Fruit fly (Drosophila melanogaster) whole organism, embryonic: ENCODE data around the gene CG7483.

Experiments
- BEAF-32 ChIP-seq: fragments of 200-800 bp; sonication (Bioruptor generic); optimal IDR thresholded peaks from 3 replicates; lab custom pipeline; 2017; ENCODE audit warnings: missing biosample characterization, missing genetic modification characterization, mild to moderate bottlenecking, moderate library complexity, missing genetic modification reagents
- CG10654 ChIP-seq: fragments of 200-800 bp; sonication (Bioruptor generic); optimal IDR thresholded peaks from 2 replicates; lab custom pipeline; 2016; ENCODE audit warnings: missing biosample characterization, missing genetic modification characterization
- CG10979 ChIP-seq: fragments of 200-800 bp; sonication (Bioruptor generic); optimal IDR thresholded peaks from 2 replicates; lab custom pipeline; 2018; ENCODE audit warnings: missing biosample characterization, mild to moderate bottlenecking, missing genetic modification characterization, moderate library complexity
- CG12104 ChIP-seq: fragments of 200-800 bp; sonication (Bioruptor generic); optimal IDR thresholded peaks from 3 replicates; lab custom pipeline; 2016; ENCODE audit warnings: missing biosample characterization, missing genetic modification characterization
- CG13624 ChIP-seq: fragments of 200-800 bp; sonication (Bioruptor generic); optimal IDR thresholded peaks from 2 replicates; lab custom pipeline; 2016; ENCODE audit warnings: missing biosample characterization, missing genetic modification characterization
- CG15514 ChIP-seq: fragments of 200-800 bp; sonication (Bioruptor generic); optimal IDR thresholded peaks from 3 replicates; lab custom pipeline; 2017; ENCODE audit warnings: missing biosample characterization, missing genetic modification characterization, mild to moderate bottlenecking, moderate library complexity, missing genetic modification reagents
- CG31224 ChIP-seq: fragments of 200-800 bp; sonication (Bioruptor generic); IDR thresholded peaks from 2 replicates; pipeline ENCODE4 v1.3.6; 2022; ENCODE audit warnings: missing biosample characterization, missing genetic modification characterization
- CG3163 ChIP-seq: fragments of 200-800 bp; sonication (Bioruptor generic); optimal IDR thresholded peaks from 3 replicates; lab custom pipeline; 2016; ENCODE audit warnings: missing biosample characterization, missing genetic modification characterization
- CG3847 ChIP-seq: fragments of 200-800 bp; sonication (Bioruptor generic); IDR thresholded peaks from 2 replicates; pipeline ENCODE4 v1.3.6; 2022; ENCODE audit warnings: missing biosample characterization, missing genetic modification characterization
- CG4282 ChIP-seq: fragments of 200-800 bp; sonication (Bioruptor generic); optimal IDR thresholded peaks from 2 replicates; lab custom pipeline; 2016; ENCODE audit warnings: missing biosample characterization, missing genetic modification characterization
- CG4424 ChIP-seq: fragments of 200-800 bp; sonication (Bioruptor generic); optimal IDR thresholded peaks from 3 replicates; lab custom pipeline; 2016; ENCODE audit warnings: missing biosample characterization, missing genetic modification characterization
- CG4730 ChIP-seq: fragments of 200-800 bp; sonication (Bioruptor generic); IDR thresholded peaks from 2 replicates; pipeline ENCODE4 v1.3.6; 2022; ENCODE audit warnings: missing biosample characterization, missing genetic modification characterization
- CG4854 ChIP-seq: fragments of 200-800 bp; sonication (Bioruptor generic); optimal IDR thresholded peaks from 2 replicates; lab custom pipeline; 2016; ENCODE audit warnings: missing biosample characterization, missing genetic modification characterization, inconsistent platforms
- CG6683 ChIP-seq: fragments of 200-800 bp; sonication (Bioruptor generic); optimal IDR thresholded peaks from 2 replicates; lab custom pipeline; 2017; ENCODE audit warnings: missing biosample characterization, mild to moderate bottlenecking, missing genetic modification characterization, missing genetic modification reagents
- CG7357 ChIP-seq: fragments of 200-800 bp; sonication (Bioruptor generic); IDR thresholded peaks from 3 replicates; pipeline ENCODE4 v1.3.6; 2022; ENCODE audit warnings: missing biosample characterization, missing genetic modification characterization
- CG7786 ChIP-seq: fragments of 200-800 bp; sonication (Bioruptor generic); optimal IDR thresholded peaks from 2 replicates; lab custom pipeline; 2016; ENCODE audit warnings: missing biosample characterization, missing genetic modification characterization
- Dp ChIP-seq: fragments of 200-800 bp; sonication (Bioruptor generic); optimal IDR thresholded peaks from 2 replicates; lab custom pipeline; 2018; ENCODE audit warnings: missing biosample characterization, mild to moderate bottlenecking, missing genetic modification characterization, moderate library complexity
- Dref ChIP-seq: fragments of 200-800 bp; sonication (Bioruptor generic); IDR thresholded peaks from 2 replicates; pipeline ENCODE4 v1.3.6; 2022; ENCODE audit warnings: missing biosample characterization, missing genetic modification characterization
- Hey ChIP-seq: fragments of 200-800 bp; sonication (Bioruptor generic); optimal IDR thresholded peaks from 3 replicates; lab custom pipeline; 2018; ENCODE audit warnings: missing biosample characterization, mild to moderate bottlenecking, missing genetic modification characterization
- Hmr ChIP-seq: fragments of 200-800 bp; sonication (Bioruptor generic); optimal IDR thresholded peaks from 3 replicates; lab custom pipeline; 2017; ENCODE audit warnings: mild to moderate bottlenecking, missing biosample characterization, missing genetic modification reagents, missing genetic modification characterization
- Hr51 ChIP-seq, 2 experiments: fragments of 200-800 bp; sonication (Bioruptor generic); optimal IDR thresholded peaks; 2 replicates in 1 of 2; 3 replicates in 1 of 2; lab custom pipeline; 2016 to 2018; ENCODE audit warnings: missing biosample characterization in 2 of 2, missing genetic modification characterization in 2 of 2, mild to moderate bottlenecking in 1 of 2, moderate library complexity in 1 of 2
- Hr78 ChIP-seq, 2 experiments: fragments of 200-800 bp in 1 of 2; fragments of >200 bp in 1 of 2; sonication (Bioruptor generic) in 1 of 2; optimal IDR thresholded peaks; 2 replicates each; lab custom pipeline; 2017 to 2019; ENCODE audit warnings: missing biosample characterization in 2 of 2, missing genetic modification characterization in 2 of 2, mild to moderate bottlenecking in 1 of 2, moderate library complexity in 1 of 2
- Jarid2 ChIP-seq: fragments of 200-800 bp; sonication (Bioruptor generic); optimal IDR thresholded peaks from 3 replicates; lab custom pipeline; 2017; ENCODE audit warnings: mild to moderate bottlenecking, missing biosample characterization, missing genetic modification reagents, missing genetic modification characterization
- MESR4 ChIP-seq: fragments of 200-800 bp; sonication (Bioruptor generic); optimal IDR thresholded peaks from 2 replicates; lab custom pipeline; 2018; ENCODE audit warnings: missing biosample characterization, mild to moderate bottlenecking, missing genetic modification characterization, moderate library complexity
- NFAT ChIP-seq: fragments of 200-800 bp; sonication (Bioruptor generic); IDR thresholded peaks from 2 replicates; pipeline ENCODE4 v1.3.6; 2022; ENCODE audit warnings: missing biosample characterization, missing genetic modification characterization
- NK7.1 ChIP-seq: fragments of 200-800 bp; sonication (Bioruptor generic); optimal IDR thresholded peaks from 3 replicates; lab custom pipeline; 2016; ENCODE audit warnings: missing biosample characterization, missing genetic modification characterization
- Poxn ChIP-seq: fragments of 200-800 bp; sonication (Bioruptor generic); IDR thresholded peaks from 2 replicates; pipeline ENCODE4 v1.3.6; 2022; ENCODE audit warnings: missing biosample characterization, missing genetic modification characterization
- Ravus ChIP-seq: fragments of 200-800 bp; sonication (Bioruptor generic); IDR thresholded peaks from 2 replicates; pipeline ENCODE4 v1.3.6; 2022; ENCODE audit warnings: missing biosample characterization, missing genetic modification characterization
- Rx ChIP-seq: fragments of 200-800 bp; sonication (Bioruptor generic); IDR thresholded peaks from 2 replicates; pipeline ENCODE4 v1.3.6; 2022; ENCODE audit warnings: missing biosample characterization, missing genetic modification characterization
- Six4 ChIP-seq: fragments of 200-800 bp; sonication (Bioruptor generic); optimal IDR thresholded peaks from 2 replicates; lab custom pipeline; 2016; ENCODE audit warnings: missing biosample characterization, missing genetic modification characterization
- abd-A ChIP-seq: fragments of 200-800 bp; sonication (Bioruptor generic); optimal IDR thresholded peaks from 3 replicates; lab custom pipeline; 2019; ENCODE audit warnings: missing biosample characterization, mild to moderate bottlenecking, missing genetic modification characterization, moderate library complexity
- bigmax ChIP-seq: fragments of 200-800 bp; sonication (Bioruptor generic); optimal IDR thresholded peaks from 2 replicates; lab custom pipeline; 2018; ENCODE audit warnings: missing biosample characterization, mild to moderate bottlenecking, missing genetic modification characterization
- bsh ChIP-seq, 2 experiments: fragments of 200-800 bp; sonication (Bioruptor generic); optimal IDR thresholded peaks; 2 replicates each; lab custom pipeline; 2017 to 2018; ENCODE audit warnings: mild to moderate bottlenecking in 2 of 2, missing biosample characterization in 2 of 2, missing genetic modification characterization in 2 of 2, moderate library complexity in 1 of 2
- chif ChIP-seq, 2 experiments: fragments of 200-800 bp; sonication (Bioruptor generic); optimal IDR thresholded peaks; 3 replicates each; lab custom pipeline; 2016; ENCODE audit warnings: missing biosample characterization in 2 of 2, missing genetic modification characterization in 2 of 2
- dan ChIP-seq: fragments of 200-800 bp; sonication (Bioruptor generic); IDR thresholded peaks from 2 replicates; pipeline ENCODE4 v1.3.6; 2022; ENCODE audit warnings: missing biosample characterization, missing genetic modification characterization
- fd64A ChIP-seq: fragments of 200-800 bp; sonication (Bioruptor generic); optimal IDR thresholded peaks from 3 replicates; lab custom pipeline; 2018; ENCODE audit warnings: missing biosample characterization, mild to moderate bottlenecking, missing genetic modification characterization
- fu2 ChIP-seq: fragments of 200-800 bp; sonication (Bioruptor generic); optimal IDR thresholded peaks from 2 replicates; lab custom pipeline; 2016; ENCODE audit warnings: missing biosample characterization, missing genetic modification characterization
- gsb ChIP-seq: fragments of 200-800 bp; sonication (Bioruptor generic); IDR thresholded peaks from 2 replicates; pipeline ENCODE4 v1.3.6; 2022; ENCODE audit warnings: missing biosample characterization, missing genetic modification characterization
- hbn ChIP-seq: fragments of 200-800 bp; sonication (Bioruptor generic); IDR thresholded peaks from 2 replicates; pipeline ENCODE4 v1.3.6; 2022; ENCODE audit warnings: missing biosample characterization, missing genetic modification characterization; ENCODE audit not compliant: partially characterized antibody
- kay ChIP-seq: fragments of 200-800 bp; sonication (Bioruptor generic); optimal IDR thresholded peaks from 2 replicates; lab custom pipeline; 2016; ENCODE audit warnings: missing biosample characterization, missing genetic modification characterization
- knrl ChIP-seq: fragments of 200-800 bp; sonication (Bioruptor generic); IDR thresholded peaks from 3 replicates; pipeline ENCODE4 v1.3.6; 2022; ENCODE audit warnings: missing biosample characterization, missing genetic modification characterization; ENCODE audit not compliant: partially characterized antibody
- otp ChIP-seq: fragments of 200-800 bp; sonication (Bioruptor generic); IDR thresholded peaks from 3 replicates; pipeline ENCODE4, ENCODE4 v1.3.6; 2022; ENCODE audit warnings: missing biosample characterization, missing genetic modification characterization
- pho ChIP-seq: fragments of 200-800 bp; sonication (Bioruptor generic); optimal IDR thresholded peaks from 2 replicates; lab custom pipeline; 2016; ENCODE audit warnings: missing biosample characterization, missing genetic modification characterization
- psq ChIP-seq: fragments of 200-800 bp; sonication (Bioruptor generic); optimal IDR thresholded peaks from 2 replicates; lab custom pipeline; 2017; ENCODE audit warnings: missing biosample characterization, missing genetic modification characterization
- seq ChIP-seq: fragments of 200-800 bp; sonication (Bioruptor generic); IDR thresholded peaks from 2 replicates; pipeline ENCODE4 v1.3.6; 2022; ENCODE audit warnings: missing biosample characterization, missing genetic modification characterization
- sna ChIP-seq: fragments of 200-800 bp; sonication (Bioruptor generic); IDR thresholded peaks from 2 replicates; pipeline ENCODE4 v1.3.6; 2022; ENCODE audit warnings: missing biosample characterization, missing genetic modification characterization; ENCODE audit not compliant: partially characterized antibody
- so ChIP-seq: fragments of 200-800 bp; sonication (Bioruptor generic); IDR thresholded peaks from 3 replicates; pipeline ENCODE4 v1.3.6; 2022; ENCODE audit warnings: missing biosample characterization, missing genetic modification characterization
- tin ChIP-seq: fragments of 200-800 bp; sonication (Bioruptor generic); optimal IDR thresholded peaks from 3 replicates; lab custom pipeline; 2016; ENCODE audit warnings: missing biosample characterization, missing genetic modification characterization
- toy ChIP-seq: fragments of 200-800 bp; sonication (Bioruptor generic); IDR thresholded peaks from 2 replicates; pipeline ENCODE4 v1.3.6; 2022; ENCODE audit warnings: missing biosample characterization, missing genetic modification characterization
- wek ChIP-seq: fragments of 200-800 bp; sonication (Bioruptor generic); optimal IDR thresholded peaks from 3 replicates; lab custom pipeline; 2018; ENCODE audit warnings: missing biosample characterization, mild to moderate bottlenecking, missing genetic modification characterization, moderate library complexity

The CG7483 gene

dm6 chr3R:8349449-8350115 lies 36.6 kb downstream of the CG7483 start, which contains the start of gene Atg13 (continued):
- TF ChIP-seq knrl (GFP tag; lab: Robert Waterston, UW) (peak; percentile 73), CG10979 (tag; lab: Kevin White, UChicago) (no peak), pho (peak; percentile 27), Poxn (GFP tag; lab: Robert Waterston, UW) (no peak), chif (GFP tag; optimal IDR thresholded peaks at IDR 0.05; lab: Kevin White, UChicago) (peak in 1 of 2 experiments; percentile 38), CG4854 (GFP tag; lab: Kevin White, UChicago) (no peak), seq (GFP tag; lab: Robert Waterston, UW) (no peak), Hr78 (GFP tag; optimal IDR thresholded peaks at IDR 0.05; lab: Kevin White, UChicago) (no peak), CG7786 (GFP tag; lab: Kevin White, UChicago) (no peak), bsh (GFP tag; optimal IDR thresholded peaks at IDR 0.05; lab: Kevin White, UChicago) (peak in 1 of 2 experiments; percentile 88), CG31224 (GFP tag; lab: Robert Waterston, UW) (no peak), dan (GFP tag; lab: Robert Waterston, UW) (no peak), Rx (GFP tag; lab: Robert Waterston, UW) (no peak), wek (GFP tag; lab: Kevin White, UChicago) (peak; percentile 57), NFAT (GFP tag; lab: Robert Waterston, UW) (peak; percentile 51; the same call in 1 of the 2 replicates), bigmax (GFP tag; lab: Kevin White, UChicago) (no peak), CG6683 (no peak), Jarid2 (no peak), Hey (tag; lab: Kevin White, UChicago) (no peak), fu2 (no peak), sna (GFP tag; lab: Robert Waterston, UW) (peak; percentile 44), CG4730 (GFP tag; lab: Robert Waterston, UW) (no peak), CG10654 (GFP tag; lab: Kevin White, UChicago) (no peak), Dref (GFP tag; lab: Robert Waterston, UW) (peak; percentile 89), NK7.1 (GFP tag; lab: Kevin White, UChicago) (no peak), Hmr (no peak), CG12104 (GFP tag; lab: Kevin White, UChicago) (peak; percentile 11), fd64A (no peak), Dp (GFP tag; lab: Kevin White, UChicago) (peak; percentile 51), CG15514 (GFP tag; lab: Kevin White, UChicago) (peak; percentile 44), toy (no peak), gsb (no peak), otp (GFP tag; lab: Robert Waterston, UW) (no peak), MESR4 (peak; percentile 80), psq (GFP tag; lab: Kevin White, UChicago) (no peak), CG3163 (no peak), CG13624 (GFP tag; lab: Kevin White, UChicago) (no peak), BEAF-32 (GFP tag; lab: Kevin White, UChicago) (peak; percentile 92), abd-A (tag; lab: Kevin White, UChicago) (no peak), hbn (GFP tag; lab: Robert Waterston, UW) (peak; percentile 43; the same call in 1 of the 2 replicates), kay (GFP tag; lab: Kevin White, UChicago) (no peak), Hr51 (GFP tag; optimal IDR thresholded peaks at IDR 0.05; lab: Kevin White, UChicago) (no peak), so (no peak), Ravus (GFP tag; lab: Robert Waterston, UW) (no peak), tin (GFP tag; lab: Kevin White, UChicago) (peak; percentile 39), CG7357 (peak; percentile 93), CG4424 (GFP tag; lab: Kevin White, UChicago) (peak; percentile 23), CG3847 (GFP tag; lab: Robert Waterston, UW) (no peak), CG4282 (GFP tag; lab: Kevin White, UChicago) (no peak), Six4 (no peak)
